Worm (Caenorhabditis elegans): ENCODE measurements around the gene ZK353.3.
A peak's percentile ranks its signal among the peaks of the same experiment; 100 is the strongest.

ce11 chrIII:8405449-8405962 lies 9.7 kb downstream of the ZK353.3 start, which contains the start of the genes ubxn-4 and cyy-1:
- TF ChIP-seq flt-1 (GFP tag; IDR thresholded peaks at IDR 0.05) (0 out of 2 replicates have a peak, but pooled peaks have one; percentile 17), cog-1 (tag; optimal IDR thresholded peaks at IDR 0.05) (no peak), ref-1 (GFP tag; conservative IDR thresholded peaks at IDR 0.05) (no peak), klf-2 (GFP tag; conservative IDR thresholded peaks at IDR 0.05) (no peak), ztf-23 (GFP tag; IDR thresholded peaks at IDR 0.05) (no peak), ztf-29 (GFP tag; IDR thresholded peaks at IDR 0.05) (no peak), tab-1 (GFP tag; IDR thresholded peaks at IDR 0.05) (no peak)

All from whole organism, midembryonic.